Worm (Caenorhabditis elegans) whole organism, midembryonic: ENCODE results near the gene Y44A6D.7.

ENCODE experiments used
- T22C8.4 ChIP-seq: fragments of 200-800 bp; sonication (Bioruptor generic); IDR thresholded peaks from 2 replicates; pipeline ENCODE4 v1.3.6; 2022; ENCODE audit warnings: missing genetic modification characterization, missing compliant biosample characterization
- cog-1 ChIP-seq: sonication (generic microtip); optimal IDR thresholded peaks from 2 replicates; lab custom pipeline; 2016; ENCODE audit warnings: missing genetic modification characterization, missing compliant biosample characterization
- flt-1 ChIP-seq: fragments of 200-800 bp; sonication (Bioruptor generic); IDR thresholded peaks from 2 replicates; pipeline ENCODE4 v1.3.6; 2022; ENCODE audit warnings: missing genetic modification characterization, missing compliant biosample characterization
- klf-2 ChIP-seq: fragments of 200-800 bp; sonication (Bioruptor generic); conservative IDR thresholded peaks from 2 replicates; pipeline ENCODE4 v1.3.6; 2022; ENCODE audit warnings: missing genetic modification reagents, missing genetic modification characterization, missing compliant biosample characterization
- med-1 ChIP-seq: sonication (generic microtip); optimal IDR thresholded peaks from 2 replicates; lab custom pipeline; 2017; ENCODE audit warnings: missing genetic modification characterization, mild to moderate bottlenecking, missing compliant biosample characterization, antibody characterized with exemption, missing genetic modification reagents; ENCODE audit not compliant: insufficient read depth
- ref-1 ChIP-seq: fragments of 200-800 bp; sonication (Bioruptor generic); conservative IDR thresholded peaks from 2 replicates; pipeline ENCODE4 v1.3.6; 2022; ENCODE audit warnings: missing genetic modification reagents, missing genetic modification characterization, missing compliant biosample characterization
- tab-1 ChIP-seq: fragments of 200-800 bp; sonication (Bioruptor generic); IDR thresholded peaks from 2 replicates; pipeline ENCODE4 v1.3.6; 2022; ENCODE audit warnings: missing genetic modification characterization, missing compliant biosample characterization
- ztf-23 ChIP-seq: fragments of 200-800 bp; sonication (Bioruptor generic); IDR thresholded peaks from 2 replicates; pipeline ENCODE4 v1.3.6; 2022; ENCODE audit warnings: missing genetic modification reagents, missing genetic modification characterization, missing compliant biosample characterization
- ztf-29 ChIP-seq: fragments of 200-800 bp; sonication (Bioruptor generic); IDR thresholded peaks from 2 replicates; pipeline ENCODE4 v1.3.6; 2022; ENCODE audit warnings: missing genetic modification reagents, missing genetic modification characterization, missing compliant biosample characterization

The Y44A6D.7 gene

ce11 chrV:20790616-20791015 lies 23.9 kb upstream of the Y44A6D.7 start:
- TF ChIP-seq ztf-29 (GFP tag; lab: Robert Waterston, UW) (no peak), flt-1 (GFP tag; lab: Robert Waterston, UW) (no peak), ztf-23 (GFP tag; lab: Robert Waterston, UW) (no peak), T22C8.4 (GFP tag; lab: Robert Waterston, UW) (no peak), cog-1 (no peak), ref-1 (GFP tag; lab: Robert Waterston, UW) (no peak), med-1 (no peak), klf-2 (no peak), tab-1 (GFP tag; lab: Robert Waterston, UW) (no peak)

ce11 chrV:20792371-20792890 lies 22.1 kb upstream of the Y44A6D.7 start, which contains the start of gene Y44A6D.3:
Y44A6D.3 (minus strand) TSS chrV:20792421.
- TF ChIP-seq med-1 (no peak), ref-1 (GFP tag; lab: Robert Waterston, UW) (no peak), ztf-23 (GFP tag; lab: Robert Waterston, UW) (no peak), ztf-29 (GFP tag; lab: Robert Waterston, UW) (no peak), T22C8.4 (GFP tag; lab: Robert Waterston, UW) (no peak), tab-1 (GFP tag; lab: Robert Waterston, UW) (no peak), cog-1 (no peak)

- no peak for TF ChIP-seq klf-2
- TF ChIP-seq tab-1 (GFP tag; lab: Robert Waterston, UW): no peak
Observed at ce11 chrV:20793761-20794160, 20.8 kb upstream of the Y44A6D.7 start.

- TF ChIP-seq ztf-29 (GFP tag; lab: Robert Waterston, UW) (no peak), ztf-23 (GFP tag; lab: Robert Waterston, UW) (no peak), ref-1 (GFP tag; lab: Robert Waterston, UW) (no peak), cog-1 (no peak)
Observed at ce11 chrV:20797918-20798317, 16.6 kb upstream of the Y44A6D.7 start, which contains the start of gene sdf-9. sdf-9 (plus strand) TSS chrV:20798218.

- no peak for TF ChIP-seq klf-2
- no peak for TF ChIP-seq cog-1
- TF ChIP-seq ztf-23 (GFP tag; lab: Robert Waterston, UW): no peak
- no peak for TF ChIP-seq flt-1 (GFP tag; lab: Robert Waterston, UW)
- TF ChIP-seq ztf-29 (GFP tag; lab: Robert Waterston, UW): no peak
- no peak for TF ChIP-seq T22C8.4 (GFP tag; lab: Robert Waterston, UW)
- no peak for TF ChIP-seq med-1
- no peak for TF ChIP-seq tab-1 (GFP tag; lab: Robert Waterston, UW)
Observed at ce11 chrV:20802906-20803305, 11.6 kb upstream of the Y44A6D.7 start, which contains the start of gene Y44A6D.5. Y44A6D.5 (minus strand) TSS chrV:20803006.

ce11 chrV:20807038-20807437 lies 7.5 kb upstream of the Y44A6D.7 start, which contains the start of gene Y44A6D.6:
Y44A6D.6 (plus strand) TSS chrV:20807338.
- no peak for TF ChIP-seq klf-2
- no peak for TF ChIP-seq ztf-29 (GFP tag; lab: Robert Waterston, UW)
- TF ChIP-seq cog-1: no peak
- TF ChIP-seq T22C8.4 (GFP tag; lab: Robert Waterston, UW): no peak
- no peak for TF ChIP-seq ref-1 (GFP tag; lab: Robert Waterston, UW)
- TF ChIP-seq med-1: no peak
- TF ChIP-seq tab-1 (GFP tag; lab: Robert Waterston, UW): no peak
- no peak for TF ChIP-seq ztf-23 (GFP tag; lab: Robert Waterston, UW)
- TF ChIP-seq flt-1 (GFP tag; lab: Robert Waterston, UW): no peak

ce11 chrV:20813646-20814045 lies 878 bp upstream of the Y44A6D.7 start:
- TF ChIP-seq med-1 (no peak), ref-1 (GFP tag; lab: Robert Waterston, UW) (no peak), ztf-29 (GFP tag; lab: Robert Waterston, UW) (no peak), ztf-23 (GFP tag; lab: Robert Waterston, UW) (no peak), cog-1 (no peak), flt-1 (GFP tag; lab: Robert Waterston, UW) (no peak), tab-1 (GFP tag; lab: Robert Waterston, UW) (no peak), klf-2 (no peak)

ce11 chrV:20815842-20816241 lies 1.3 kb downstream of the Y44A6D.7 start, which contains the start of gene sshk-1:
sshk-1 (plus strand) TSS chrV:20816142.
- TF ChIP-seq cog-1 (no peak), flt-1 (GFP tag; lab: Robert Waterston, UW) (no peak), tab-1 (GFP tag; lab: Robert Waterston, UW) (no peak), klf-2 (no peak), ztf-29 (GFP tag; lab: Robert Waterston, UW) (no peak), ztf-23 (GFP tag; lab: Robert Waterston, UW) (no peak), T22C8.4 (GFP tag; lab: Robert Waterston, UW) (no peak), med-1 (no peak), ref-1 (GFP tag; lab: Robert Waterston, UW) (no peak)

- TF ChIP-seq tab-1 (GFP tag; lab: Robert Waterston, UW) (no peak), cog-1 (no peak), klf-2 (no peak), med-1 (no peak)
Observed at ce11 chrV:20820033-20820432, 5.5 kb downstream of the Y44A6D.7 start, which contains the start of gene T03D8.6. T03D8.6 (minus strand) TSS chrV:20820330.

ce11 chrV:20824962-20825609 lies 10.6 kb downstream of the Y44A6D.7 start, which contains the start of the genes gcy-22 and grl-14:
gcy-22 (minus strand) TSS chrV:20825062.
grl-14 (plus strand) TSS chrV:20825559.
- TF ChIP-seq T22C8.4 (GFP tag; lab: Robert Waterston, UW) (no peak), ref-1 (GFP tag; lab: Robert Waterston, UW) (no peak), med-1 (no peak), tab-1 (GFP tag; lab: Robert Waterston, UW) (no peak), ztf-29 (GFP tag; lab: Robert Waterston, UW) (no peak), cog-1 (no peak), flt-1 (GFP tag; lab: Robert Waterston, UW) (no peak), ztf-23 (GFP tag; lab: Robert Waterston, UW) (no peak), klf-2 (no peak)
